Fruit fly (Drosophila melanogaster) whole organism, embryonic: ENCODE measurements around the gene CG46310.
A peak's percentile ranks its signal among the peaks of the same experiment; 100 is the strongest.

Experiments
- Bgb ChIP-seq: fragments of 200-800 bp; sonication (Bioruptor generic); IDR thresholded peaks from 2 replicates; pipeline ENCODE4 v1.3.6; 2022; ENCODE audit warnings: missing biosample characterization, missing genetic modification characterization; ENCODE audit not compliant: partially characterized antibody
- CG10979 ChIP-seq: fragments of 200-800 bp; sonication (Bioruptor generic); optimal IDR thresholded peaks from 2 replicates; lab custom pipeline; 2018; ENCODE audit warnings: missing biosample characterization, mild to moderate bottlenecking, missing genetic modification characterization, moderate library complexity
- CG11247 ChIP-seq: fragments of 200-800 bp; sonication (Bioruptor generic); IDR thresholded peaks from 2 replicates; pipeline ENCODE4 v1.3.6; 2022; ENCODE audit warnings: missing biosample characterization, missing genetic modification characterization
- CG11560 ChIP-seq: fragments of 200-800 bp; sonication (Bioruptor generic); IDR thresholded peaks from 3 replicates; pipeline ENCODE4 v1.3.6; 2022; ENCODE audit warnings: missing biosample characterization, missing genetic modification characterization
- CG12659 ChIP-seq: fragments of 200-800 bp; sonication (Bioruptor generic); optimal IDR thresholded peaks from 3 replicates; lab custom pipeline; 2017; ENCODE audit warnings: mild to moderate bottlenecking, missing biosample characterization, missing genetic modification reagents, missing genetic modification characterization
- CG13424 ChIP-seq: fragments of 200-800 bp; sonication (Bioruptor generic); optimal IDR thresholded peaks from 2 replicates; lab custom pipeline; 2019; ENCODE audit warnings: missing biosample characterization, mild to moderate bottlenecking, missing genetic modification characterization, moderate library complexity
- CG13624 ChIP-seq: fragments of 200-800 bp; sonication (Bioruptor generic); optimal IDR thresholded peaks from 2 replicates; lab custom pipeline; 2016; ENCODE audit warnings: missing biosample characterization, missing genetic modification characterization
- CG15479 ChIP-seq: fragments of 200-800 bp; sonication (Bioruptor generic); optimal IDR thresholded peaks from 3 replicates; lab custom pipeline; 2019; ENCODE audit warnings: missing biosample characterization, mild to moderate bottlenecking, missing genetic modification characterization, moderate library complexity
- CG15601 ChIP-seq: fragments of 200-800 bp; sonication (Bioruptor generic); optimal IDR thresholded peaks from 3 replicates; lab custom pipeline; 2019; ENCODE audit warnings: missing biosample characterization, mild to moderate bottlenecking, missing genetic modification characterization, moderate library complexity
- CG1647 ChIP-seq: fragments of 200-800 bp; sonication (Bioruptor generic); optimal IDR thresholded peaks from 3 replicates; lab custom pipeline; 2016; ENCODE audit warnings: missing biosample characterization, missing genetic modification characterization
- CG16813 ChIP-seq: fragments of 200-800 bp; sonication (Bioruptor generic); IDR thresholded peaks from 3 replicates; pipeline ENCODE4 v1.3.6; 2022; ENCODE audit warnings: missing biosample characterization, missing genetic modification characterization; ENCODE audit not compliant: partially characterized antibody
- CG17912 ChIP-seq: fragments of 200-800 bp; sonication (Bioruptor generic); optimal IDR thresholded peaks from 2 replicates; lab custom pipeline; 2018; ENCODE audit warnings: missing biosample characterization, mild to moderate bottlenecking, missing genetic modification characterization
- CG18262 ChIP-seq: fragments of 200-800 bp; optimal IDR thresholded peaks from 3 replicates; lab custom pipeline; 2019; ENCODE audit warnings: missing biosample characterization, mild to moderate bottlenecking, missing genetic modification characterization, moderate library complexity
- CG1832 ChIP-seq: fragments of 200-800 bp; sonication (Bioruptor generic); optimal IDR thresholded peaks from 2 replicates; lab custom pipeline; 2017; ENCODE audit warnings: missing biosample characterization, mild to moderate bottlenecking, missing genetic modification characterization, inconsistent platforms
- CG31224 ChIP-seq: fragments of 200-800 bp; sonication (Bioruptor generic); IDR thresholded peaks from 2 replicates; pipeline ENCODE4 v1.3.6; 2022; ENCODE audit warnings: missing biosample characterization, missing genetic modification characterization
- CG31365 ChIP-seq: fragments of 200-800 bp; sonication (Bioruptor generic); optimal IDR thresholded peaks from 2 replicates; lab custom pipeline; 2018; ENCODE audit warnings: missing biosample characterization, mild to moderate bottlenecking, missing genetic modification characterization
- CG3281 ChIP-seq: fragments of 200-800 bp; sonication (Bioruptor generic); optimal IDR thresholded peaks from 3 replicates; lab custom pipeline; 2017; ENCODE audit warnings: missing biosample characterization, mild to moderate bottlenecking, missing genetic modification characterization
- CG34376 ChIP-seq: fragments of 200-800 bp; sonication (Bioruptor generic); optimal IDR thresholded peaks from 2 replicates; lab custom pipeline; 2018; ENCODE audit warnings: missing biosample characterization, mild to moderate bottlenecking, missing genetic modification characterization
- CG4424 ChIP-seq: fragments of 200-800 bp; sonication (Bioruptor generic); optimal IDR thresholded peaks from 3 replicates; lab custom pipeline; 2016; ENCODE audit warnings: missing biosample characterization, missing genetic modification characterization
- CG4730 ChIP-seq: fragments of 200-800 bp; sonication (Bioruptor generic); IDR thresholded peaks from 2 replicates; pipeline ENCODE4 v1.3.6; 2022; ENCODE audit warnings: missing biosample characterization, missing genetic modification characterization
- CG6689 ChIP-seq: fragments of 200-800 bp; sonication (Bioruptor generic); IDR thresholded peaks from 2 replicates; pipeline ENCODE4 v1.3.6; 2022; ENCODE audit warnings: missing biosample characterization, missing genetic modification characterization
- CG6765 ChIP-seq: fragments of 200-800 bp; sonication (Bioruptor generic); optimal IDR thresholded peaks from 3 replicates; lab custom pipeline; 2017; ENCODE audit warnings: missing biosample characterization, mild to moderate bottlenecking, missing genetic modification characterization
- CG7745 ChIP-seq: fragments of 200-800 bp; sonication (Bioruptor generic); optimal IDR thresholded peaks from 2 replicates; lab custom pipeline; 2018; ENCODE audit warnings: missing biosample characterization, mild to moderate bottlenecking, missing genetic modification characterization, moderate library complexity
- CG8359 ChIP-seq: fragments of 200-800 bp; sonication (Bioruptor generic); optimal IDR thresholded peaks from 2 replicates; lab custom pipeline; 2017; ENCODE audit warnings: missing biosample characterization, mild to moderate bottlenecking, missing genetic modification characterization, borderline replicate concordance
- CG8765 ChIP-seq: fragments of 200-800 bp; sonication (Bioruptor generic); IDR thresholded peaks from 2 replicates; pipeline ENCODE4 v1.3.6; 2022; ENCODE audit warnings: missing biosample characterization, missing genetic modification characterization
- Chrac-16 ChIP-seq: fragments of 200-800 bp; sonication (Bioruptor generic); optimal IDR thresholded peaks from 3 replicates; lab custom pipeline; 2016; ENCODE audit warnings: missing biosample characterization, missing genetic modification characterization
- Dad ChIP-seq: fragments of 200-800 bp; sonication (Bioruptor generic); optimal IDR thresholded peaks from 3 replicates; lab custom pipeline; 2016; ENCODE audit warnings: missing biosample characterization, missing genetic modification characterization
- Dek ChIP-seq: fragments of 200-800 bp; sonication (Bioruptor generic); optimal IDR thresholded peaks from 3 replicates; lab custom pipeline; 2019; ENCODE audit warnings: missing biosample characterization, mild to moderate bottlenecking, missing genetic modification characterization, moderate library complexity
- Fer1 ChIP-seq: fragments of 200-800 bp; sonication (Bioruptor generic); optimal IDR thresholded peaks from 2 replicates; lab custom pipeline; 2017; ENCODE audit warnings: missing biosample characterization, mild to moderate bottlenecking, missing genetic modification characterization
- HLHmδ ChIP-seq: fragments of 200-800 bp; sonication (Bioruptor generic); optimal IDR thresholded peaks from 2 replicates; lab custom pipeline; 2018; ENCODE audit warnings: missing biosample characterization, mild to moderate bottlenecking, missing genetic modification characterization, moderate library complexity
- Hmr ChIP-seq: fragments of 200-800 bp; sonication (Bioruptor generic); optimal IDR thresholded peaks from 3 replicates; lab custom pipeline; 2017; ENCODE audit warnings: mild to moderate bottlenecking, missing biosample characterization, missing genetic modification reagents, missing genetic modification characterization
- Hmx ChIP-seq: fragments of 200-800 bp; sonication (Bioruptor generic); optimal IDR thresholded peaks from 2 replicates; lab custom pipeline; 2016; ENCODE audit warnings: missing biosample characterization, missing genetic modification characterization
- Side ChIP-seq: fragments of 200-800 bp; sonication (Bioruptor generic); optimal IDR thresholded peaks from 2 replicates; lab custom pipeline; 2016; ENCODE audit warnings: missing biosample characterization, missing genetic modification characterization
- Sox100B ChIP-seq: fragments of 200-800 bp; sonication (Bioruptor generic); optimal IDR thresholded peaks from 3 replicates; lab custom pipeline; 2018; ENCODE audit warnings: missing biosample characterization, mild to moderate bottlenecking, missing genetic modification characterization
- Stat92E ChIP-seq, 3 experiments: fragments of >200 bp in 2 of 3; fragments of 200-800 bp in 1 of 3; sonication (Bioruptor generic) in 1 of 3; optimal IDR thresholded peaks; 2 replicates each; lab custom pipeline; 2017 to 2019; ENCODE audit warnings: missing biosample characterization in 3 of 3, missing genetic modification characterization in 3 of 3, mild to moderate bottlenecking in 1 of 3, moderate library complexity in 1 of 3
- Xbp1 ChIP-seq: fragments of 200-800 bp; sonication (Bioruptor generic); optimal IDR thresholded peaks from 3 replicates; lab custom pipeline; 2016; ENCODE audit warnings: missing biosample characterization, mild to moderate bottlenecking, missing genetic modification characterization
- aop ChIP-seq: fragments of 200-800 bp; sonication (Bioruptor generic); IDR thresholded peaks from 2 replicates; pipeline ENCODE4 v1.3.6; 2022; ENCODE audit warnings: missing biosample characterization, missing genetic modification characterization
- en ChIP-seq: fragments of 200-800 bp; sonication (Bioruptor generic); optimal IDR thresholded peaks from 2 replicates; lab custom pipeline; 2016; ENCODE audit warnings: missing biosample characterization, missing genetic modification characterization
- fd102C ChIP-seq: fragments of 200-800 bp; sonication (Bioruptor generic); optimal IDR thresholded peaks from 2 replicates; lab custom pipeline; 2018; ENCODE audit warnings: missing biosample characterization, mild to moderate bottlenecking, missing genetic modification characterization, moderate library complexity
- her ChIP-seq: fragments of 200-800 bp; sonication (Bioruptor generic); optimal IDR thresholded peaks from 2 replicates; lab custom pipeline; 2016; ENCODE audit warnings: missing biosample characterization, missing genetic modification characterization
- ind ChIP-seq: fragments of 200-800 bp; sonication (Bioruptor generic); optimal IDR thresholded peaks from 3 replicates; lab custom pipeline; 2016; ENCODE audit warnings: missing biosample characterization, missing genetic modification characterization
- nerfin-1 ChIP-seq: fragments of 200-800 bp; sonication (Bioruptor generic); optimal IDR thresholded peaks from 3 replicates; lab custom pipeline; 2019; ENCODE audit warnings: missing biosample characterization, mild to moderate bottlenecking, missing genetic modification characterization, moderate library complexity
- odd ChIP-seq: fragments of 200-800 bp; sonication (Bioruptor generic); optimal IDR thresholded peaks from 2 replicates; lab custom pipeline; 2017; ENCODE audit warnings: missing biosample characterization, mild to moderate bottlenecking, missing genetic modification characterization
- peb ChIP-seq: fragments of 200-800 bp; sonication (Bioruptor generic); IDR thresholded peaks from 2 replicates; pipeline ENCODE4 v1.3.6; 2022; ENCODE audit warnings: missing biosample characterization, missing genetic modification characterization
- psq ChIP-seq: fragments of 200-800 bp; sonication (Bioruptor generic); optimal IDR thresholded peaks from 2 replicates; lab custom pipeline; 2017; ENCODE audit warnings: missing biosample characterization, missing genetic modification characterization
- repo ChIP-seq: fragments of 200-800 bp; sonication (Bioruptor generic); optimal IDR thresholded peaks from 2 replicates; lab custom pipeline; 2016; ENCODE audit warnings: missing biosample characterization, missing genetic modification characterization
- scrt ChIP-seq: fragments of 200-800 bp; sonication (Bioruptor generic); optimal IDR thresholded peaks from 2 replicates; lab custom pipeline; 2018; ENCODE audit warnings: missing biosample characterization, mild to moderate bottlenecking, missing genetic modification characterization, moderate library complexity
- sim ChIP-seq: fragments of 200-800 bp; sonication (Bioruptor generic); IDR thresholded peaks from 2 replicates; pipeline ENCODE4 v1.3.6; 2022; ENCODE audit warnings: missing biosample characterization, missing genetic modification characterization
- trh ChIP-seq: fragments of 200-800 bp; sonication (Bioruptor generic); optimal IDR thresholded peaks from 2 replicates; lab custom pipeline; 2016; ENCODE audit warnings: missing biosample characterization, missing genetic modification characterization
- wor ChIP-seq: fragments of 200-800 bp; sonication (Bioruptor generic); IDR thresholded peaks from 2 replicates; pipeline ENCODE4 v1.3.6; 2022; ENCODE audit warnings: missing biosample characterization, missing genetic modification characterization

Gene CG46310

DNA sequence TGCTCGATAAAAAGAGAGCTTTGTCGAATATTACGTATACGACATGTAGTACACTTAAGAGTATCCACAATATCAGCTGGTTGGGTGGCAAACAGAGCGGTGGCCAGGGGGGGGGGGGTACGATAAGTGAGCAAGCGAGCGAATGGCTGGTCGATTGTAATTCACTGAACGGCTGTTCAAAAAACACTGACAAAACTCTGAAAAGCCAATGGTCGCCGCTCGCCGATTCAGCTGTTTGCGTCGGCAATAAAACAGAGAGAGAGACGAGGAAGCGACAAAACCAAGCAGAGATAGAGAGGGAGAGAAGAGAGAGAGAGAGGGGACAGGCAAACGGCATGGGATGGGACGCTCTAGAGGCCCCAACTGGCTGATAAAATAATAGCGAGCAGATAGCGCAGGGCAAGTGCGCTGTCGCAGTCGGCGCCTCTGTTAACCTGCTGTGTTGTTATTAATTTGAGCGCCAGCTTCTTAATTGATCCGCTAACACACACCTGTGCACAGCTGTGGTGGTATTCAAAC is 52.9 kb downstream of the CG46310 start, which contains the start of gene cnc (continued):
- TF ChIP-seq sim (GFP tag; lab: Robert Waterston, UW) = no peak
- TF ChIP-seq CG31365 = peak; percentile 31
- no peak for TF ChIP-seq CG3281
- TF ChIP-seq Hmr = peak; percentile 42
- peak; percentile 25 for TF ChIP-seq CG1832 (GFP tag; lab: Kevin White, UChicago)
- no peak for TF ChIP-seq CG17912
- TF ChIP-seq Side (GFP tag; lab: Kevin White, UChicago) = no peak
- TF ChIP-seq scrt (GFP tag; lab: Kevin White, UChicago) = no peak
- TF ChIP-seq CG12659 (GFP tag; lab: Kevin White, UChicago) = no peak
- TF ChIP-seq CG4424 = no peak
- TF ChIP-seq her (GFP tag; lab: Kevin White, UChicago) = peak; percentile 14
- no peak for TF ChIP-seq CG8359
- no peak for TF ChIP-seq Xbp1 (GFP tag; lab: Kevin White, UChicago)
- no peak for TF ChIP-seq ind (GFP tag; lab: Kevin White, UChicago)
- TF ChIP-seq Sox100B (GFP tag; lab: Kevin White, UChicago) = no peak
- no peak for TF ChIP-seq aop
- TF ChIP-seq fd102C (GFP tag; lab: Kevin White, UChicago) = no peak
- TF ChIP-seq CG8765 (GFP tag; lab: Robert Waterston, UW) = no peak
- no peak for TF ChIP-seq CG7745
- TF ChIP-seq Dad (GFP tag; lab: Kevin White, UChicago) = no peak
- TF ChIP-seq repo (GFP tag; lab: Kevin White, UChicago) = peak; percentile 41
- TF ChIP-seq CG18262 = no peak
- no peak for TF ChIP-seq nerfin-1 (tag; lab: Kevin White, UChicago)
- no peak for TF ChIP-seq CG4730 (GFP tag; lab: Robert Waterston, UW)
- TF ChIP-seq CG15601 = peak; percentile 0
- TF ChIP-seq Dek (tag; lab: Kevin White, UChicago) = no peak
- no peak for TF ChIP-seq CG16813
- no peak for TF ChIP-seq Hmx
- no peak for TF ChIP-seq Chrac-16
- TF ChIP-seq CG13624 = peak; percentile 23
- no peak for TF ChIP-seq CG31224 (GFP tag; lab: Robert Waterston, UW)
- TF ChIP-seq Fer1 (GFP tag; lab: Kevin White, UChicago) = peak; percentile 66
- TF ChIP-seq CG11247 (GFP tag; lab: Robert Waterston, UW) = 0 out of 2 replicates have a peak, but pooled peaks have one; percentile 12
- no peak for TF ChIP-seq CG13424 (tag; lab: Kevin White, UChicago)
- TF ChIP-seq en (GFP tag; lab: Kevin White, UChicago) = no peak
- TF ChIP-seq CG11560 = no peak
- TF ChIP-seq CG10979 (tag; lab: Kevin White, UChicago) = peak; percentile 27
- TF ChIP-seq CG34376 (GFP tag; lab: Kevin White, UChicago) = peak; percentile 92
- TF ChIP-seq odd (GFP tag; lab: Kevin White, UChicago) = no peak
- no peak for TF ChIP-seq trh (GFP tag; lab: Kevin White, UChicago)
- no peak for TF ChIP-seq peb (GFP tag; lab: Robert Waterston, UW)
- TF ChIP-seq CG6689 (GFP tag; lab: Robert Waterston, UW) = no peak
- TF ChIP-seq CG6765 (GFP tag; lab: Kevin White, UChicago) = peak; percentile 17
- TF ChIP-seq Bgb (GFP tag; lab: Robert Waterston, UW) = peak; percentile 35; the same call in 1 of the 2 replicates
- TF ChIP-seq wor (GFP tag; lab: Robert Waterston, UW) = no peak
- TF ChIP-seq CG15479 (GFP tag; lab: Kevin White, UChicago) = no peak
- no peak for TF ChIP-seq Stat92E (GFP tag; optimal IDR thresholded peaks at IDR 0.05; lab: Kevin White, UChicago)
- no peak for TF ChIP-seq HLHmδ (GFP tag; lab: Kevin White, UChicago)
- no peak for TF ChIP-seq psq (GFP tag; lab: Kevin White, UChicago)
- TF ChIP-seq CG1647 (GFP tag; lab: Kevin White, UChicago) = no peak
